Worm (Caenorhabditis elegans) whole organism, L2 larva: ENCODE measurements around the gene ZK1290.5.

ENCODE experiments used
- crh-2 ChIP-seq: sonication (generic microtip); optimal IDR thresholded peaks from 2 replicates; lab custom pipeline; 2017; ENCODE audit warnings: missing biosample characterization, missing genetic modification characterization
- unc-55 ChIP-seq: fragments of 150-350 bp; sonication (generic microtip); optimal IDR thresholded peaks from 3 replicates; lab custom pipeline; 2014; ENCODE audit warnings: missing biosample characterization, missing genetic modification reagents, missing genetic modification characterization

ce11 chrII:7531478-7531877 lies 2.0 kb downstream of the ZK1290.5 start:
- TF ChIP-seq crh-2: no peak
- TF ChIP-seq unc-55: no peak
